Worm (Caenorhabditis elegans) whole organism, late embryonic: ENCODE data around the gene T21B6.3.

Experiments
- C08G9.2 ChIP-seq: sonication (generic microtip); optimal IDR thresholded peaks from 2 replicates; lab custom pipeline; 2016; ENCODE audit warnings: mild to moderate bottlenecking, missing genetic modification characterization, moderate library complexity, missing compliant biosample characterization
- K09A11.1 ChIP-seq: sonication (generic microtip); optimal IDR thresholded peaks from 2 replicates; lab custom pipeline; 2017; ENCODE audit warnings: antibody characterized with exemption, mild to moderate bottlenecking, missing genetic modification characterization, missing compliant biosample characterization; ENCODE audit not compliant: insufficient read depth
- T23F11.4 ChIP-seq: fragments of 200-800 bp; sonication (Bioruptor generic); optimal IDR thresholded peaks from 2 replicates; lab custom pipeline; 2018; ENCODE audit warnings: mild to moderate bottlenecking, missing genetic modification characterization, missing compliant biosample characterization
- ceh-14 ChIP-seq: sonication (generic microtip); optimal IDR thresholded peaks from 2 replicates; lab custom pipeline; 2016; ENCODE audit warnings: missing genotype, missing genetic modification characterization, missing compliant biosample characterization
- ceh-18 ChIP-seq: sonication (generic microtip); optimal IDR thresholded peaks from 2 replicates; lab custom pipeline; 2016; ENCODE audit warnings: missing genetic modification characterization, missing compliant biosample characterization
- ceh-2 ChIP-seq: sonication (generic microtip); optimal IDR thresholded peaks from 2 replicates; lab custom pipeline; 2016; ENCODE audit warnings: missing genotype, missing genetic modification characterization, missing compliant biosample characterization
- ceh-22 ChIP-seq: sonication (generic microtip); optimal IDR thresholded peaks from 2 replicates; lab custom pipeline; 2017; ENCODE audit warnings: missing biosample characterization, missing genetic modification characterization
- ceh-24 ChIP-seq: sonication (generic microtip); optimal IDR thresholded peaks from 2 replicates; lab custom pipeline; 2016; ENCODE audit warnings: mild to moderate bottlenecking, missing genetic modification characterization, missing compliant biosample characterization
- ceh-34 ChIP-seq: sonication (generic microtip); optimal IDR thresholded peaks from 2 replicates; lab custom pipeline; 2016; ENCODE audit warnings: mild to moderate bottlenecking, missing genetic modification characterization, missing compliant biosample characterization
- ceh-45 ChIP-seq: fragments of 200-800 bp; sonication (Bioruptor generic); IDR thresholded peaks from 2 replicates; pipeline ENCODE4 v1.3.6; 2022; ENCODE audit warnings: missing genetic modification reagents, missing genetic modification characterization, missing compliant biosample characterization
- ceh-6 ChIP-seq: fragments of 200-800 bp; sonication (Bioruptor generic); optimal IDR thresholded peaks from 2 replicates; lab custom pipeline; 2018; ENCODE audit warnings: mild to moderate bottlenecking, missing genetic modification characterization, missing compliant biosample characterization
- dve-1 ChIP-seq: sonication (generic microtip); optimal IDR thresholded peaks from 2 replicates; lab custom pipeline; 2017; ENCODE audit warnings: antibody characterized with exemption, mild to moderate bottlenecking, missing genetic modification characterization, missing compliant biosample characterization
- elt-4 ChIP-seq: sonication (generic microtip); optimal IDR thresholded peaks from 2 replicates; lab custom pipeline; 2016; ENCODE audit warnings: missing genetic modification characterization, missing compliant biosample characterization
- ets-4 ChIP-seq: sonication (generic microtip); optimal IDR thresholded peaks from 2 replicates; lab custom pipeline; 2016; ENCODE audit warnings: missing genetic modification characterization, missing compliant biosample characterization
- fax-1 ChIP-seq: sonication (generic microtip); optimal IDR thresholded peaks from 2 replicates; lab custom pipeline; 2016; ENCODE audit warnings: missing genotype, missing genetic modification characterization, missing compliant biosample characterization
- fkh-6 ChIP-seq: sonication (generic microtip); optimal IDR thresholded peaks from 2 replicates; lab custom pipeline; 2016; ENCODE audit warnings: missing genetic modification characterization, missing compliant biosample characterization
- hlh-15 ChIP-seq: sonication (generic microtip); optimal IDR thresholded peaks from 2 replicates; lab custom pipeline; 2016; ENCODE audit warnings: missing genetic modification characterization, missing compliant biosample characterization
- hlh-30 ChIP-seq: sonication (generic microtip); optimal IDR thresholded peaks from 2 replicates; lab custom pipeline; 2017; ENCODE audit warnings: antibody characterized with exemption, missing genetic modification characterization, missing compliant biosample characterization; ENCODE audit not compliant: insufficient read depth
- hlh-6 ChIP-seq: sonication (generic microtip); optimal IDR thresholded peaks from 2 replicates; lab custom pipeline; 2016; ENCODE audit warnings: missing genotype, missing genetic modification characterization, missing compliant biosample characterization
- madf-2 ChIP-seq: sonication (generic microtip); optimal IDR thresholded peaks from 2 replicates; lab custom pipeline; 2017; ENCODE audit warnings: missing genetic modification characterization, missing compliant biosample characterization
- nfya-1 ChIP-seq: sonication (generic microtip); optimal IDR thresholded peaks from 2 replicates; lab custom pipeline; 2017; ENCODE audit warnings: missing genetic modification characterization, mild to moderate bottlenecking, missing compliant biosample characterization, antibody characterized with exemption, moderate library complexity
- odd-2 ChIP-seq: sonication (generic microtip); optimal IDR thresholded peaks from 2 replicates; lab custom pipeline; 2017; ENCODE audit warnings: antibody characterized with exemption, mild to moderate bottlenecking, missing genetic modification characterization, missing compliant biosample characterization
- pag-3 ChIP-seq: sonication (generic microtip); optimal IDR thresholded peaks from 2 replicates; lab custom pipeline; 2016; ENCODE audit warnings: missing compliant biosample characterization, missing genetic modification characterization, borderline replicate concordance
- pax-1 ChIP-seq: fragments of 150-350 bp; optimal IDR thresholded peaks from 2 replicates; lab custom pipeline; 2014; ENCODE audit warnings: missing biosample characterization, missing genetic modification characterization
- pha-2 ChIP-seq: sonication (generic microtip); optimal IDR thresholded peaks from 2 replicates; lab custom pipeline; 2017; ENCODE audit warnings: mild to moderate bottlenecking, missing genetic modification characterization, missing compliant biosample characterization
- pqm-1 ChIP-seq: sonication (generic microtip); optimal IDR thresholded peaks from 2 replicates; lab custom pipeline; 2016; ENCODE audit warnings: missing genetic modification characterization, missing compliant biosample characterization
- pros-1 ChIP-seq: fragments of 150-350 bp; optimal IDR thresholded peaks from 2 replicates; lab custom pipeline; 2014; ENCODE audit warnings: missing biosample characterization, missing genetic modification reagents, missing genetic modification characterization
- ref-2 ChIP-seq: sonication (generic microtip); optimal IDR thresholded peaks from 2 replicates; lab custom pipeline; 2016; ENCODE audit warnings: missing genetic modification characterization, missing compliant biosample characterization
- rnt-1 ChIP-seq: sonication (generic microtip); optimal IDR thresholded peaks from 2 replicates; lab custom pipeline; 2016; ENCODE audit warnings: missing genetic modification characterization, missing compliant biosample characterization
- sdc-2 ChIP-seq: sonication (generic microtip); optimal IDR thresholded peaks from 2 replicates; lab custom pipeline; 2016; ENCODE audit warnings: missing genotype, missing genetic modification characterization, missing compliant biosample characterization
- sox-4 ChIP-seq: sonication (generic microtip); optimal IDR thresholded peaks from 2 replicates; lab custom pipeline; 2017; ENCODE audit warnings: mild to moderate bottlenecking, missing genetic modification characterization, inconsistent platforms, missing compliant biosample characterization
- tbx-2 ChIP-seq: sonication (generic microtip); optimal IDR thresholded peaks from 2 replicates; lab custom pipeline; 2016; ENCODE audit warnings: missing genetic modification characterization, missing compliant biosample characterization
- unc-3 ChIP-seq, 2 experiments: fragments of 200-800 bp in 1 of 2; sonication (Bioruptor generic) in 1 of 2; sonication (generic microtip) in 1 of 2; conservative IDR thresholded peaks in 1 of 2; optimal IDR thresholded peaks in 1 of 2; 2 replicates each; pipeline versions ENCODE4 v1.3.6 to Lab custom; 2016 to 2022; ENCODE audit warnings: missing compliant biosample characterization in 2 of 2, missing genetic modification characterization in 2 of 2, missing genetic modification reagents in 1 of 2
- unc-42 ChIP-seq: sonication (generic microtip); optimal IDR thresholded peaks from 2 replicates; lab custom pipeline; 2016; ENCODE audit warnings: missing genotype, missing genetic modification characterization, missing compliant biosample characterization
- unc-55 ChIP-seq: sonication (generic microtip); optimal IDR thresholded peaks from 2 replicates; lab custom pipeline; 2017; ENCODE audit warnings: missing biosample characterization, missing genetic modification reagents, missing genetic modification characterization
- unc-86 ChIP-seq: sonication (generic microtip); optimal IDR thresholded peaks from 2 replicates; lab custom pipeline; 2016; ENCODE audit warnings: missing genetic modification characterization, missing compliant biosample characterization
- zip-5 ChIP-seq: sonication (generic microtip); optimal IDR thresholded peaks from 2 replicates; lab custom pipeline; 2016; ENCODE audit warnings: missing genetic modification characterization, missing compliant biosample characterization
- ztf-16 ChIP-seq: sonication (generic microtip); optimal IDR thresholded peaks from 2 replicates; lab custom pipeline; 2017; ENCODE audit warnings: missing genetic modification characterization, missing compliant biosample characterization

T21B6.3 gene

DNA sequence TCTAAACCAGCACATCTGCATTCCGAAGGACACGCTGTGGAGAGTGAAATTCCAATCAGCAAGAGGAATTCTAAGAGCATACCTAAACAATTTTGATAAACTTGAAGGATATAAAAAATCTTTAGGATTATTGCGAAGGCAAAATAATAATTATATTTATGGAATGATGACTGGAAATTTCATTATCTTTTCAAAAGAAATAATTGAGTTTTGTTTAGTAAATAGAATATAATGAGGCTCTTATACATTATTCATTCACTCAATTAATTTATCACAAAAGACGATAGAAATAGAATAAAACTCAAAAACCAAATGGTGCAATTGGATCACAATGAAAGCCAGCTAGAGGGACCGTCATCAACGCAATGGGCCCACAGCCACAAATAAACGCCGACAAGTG lies 30.4 kb upstream of the T21B6.3 start, which contains the start of gene pxn-2:
TSS of gene pxn-2 (minus strand) at position 101 of the 400 bp plus-strand sequence.
- TF ChIP-seq ztf-16 (no peak), ets-4 (tag; lab: Kevin White, UChicago) (no peak), pag-3 (tag; lab: Kevin White, UChicago) (no peak), pha-2 (tag; lab: Kevin White, UChicago) (no peak), hlh-30 (tag; lab: Kevin White, UChicago) (no peak), hlh-6 (tag; lab: Kevin White, UChicago) (no peak), zip-5 (tag; lab: Kevin White, UChicago) (no peak), fax-1 (tag; lab: Kevin White, UChicago) (no peak), sdc-2 (tag; lab: Kevin White, UChicago) (no peak), ceh-34 (no peak), tbx-2 (tag; lab: Kevin White, UChicago) (no peak), T23F11.4 (GFP tag; lab: Kevin White, UChicago) (no peak)

ce11 chrX:10976447-10977196 lies 27.9 kb upstream of the T21B6.3 start:
- TF ChIP-seq tbx-2 (tag; lab: Kevin White, UChicago) (no peak), pax-1 (tag; lab: Kevin White, UChicago) (no peak), ref-2 (no peak), rnt-1 (tag; lab: Kevin White, UChicago) (no peak), nfya-1 (tag; lab: Kevin White, UChicago) (no peak), ceh-22 (tag; lab: Kevin White, UChicago) (no peak), ceh-14 (tag; lab: Kevin White, UChicago) (no peak), madf-2 (tag; lab: Kevin White, UChicago) (no peak), hlh-30 (tag; lab: Kevin White, UChicago) (no peak), odd-2 (tag; lab: Kevin White, UChicago) (no peak), unc-3 (GFP tag; conservative IDR thresholded peaks at IDR 0.05; lab: Robert Waterston, UW) (no peak), unc-3 (tag; optimal IDR thresholded peaks at IDR 0.05; lab: Kevin White, UChicago) (no peak)

- TF ChIP-seq hlh-15 (tag; lab: Kevin White, UChicago), result no peak
- no peak for TF ChIP-seq unc-55 (GFP tag; lab: Kevin White, UChicago)
- TF ChIP-seq pros-1, result no peak
- no peak for TF ChIP-seq ceh-2
- TF ChIP-seq C08G9.2 (tag; lab: Kevin White, UChicago), result no peak
- no peak for TF ChIP-seq ceh-34
- TF ChIP-seq ceh-24, result no peak
- no peak for TF ChIP-seq fkh-6 (tag; lab: Kevin White, UChicago)
- TF ChIP-seq unc-86, result no peak
- no peak for TF ChIP-seq ceh-18 (tag; lab: Kevin White, UChicago)
- no peak for TF ChIP-seq ceh-6 (GFP tag; lab: Kevin White, UChicago)
These were observed 22.4 kb upstream of the T21B6.3 start for ce11 chrX:10971118-10971517.

DNA sequence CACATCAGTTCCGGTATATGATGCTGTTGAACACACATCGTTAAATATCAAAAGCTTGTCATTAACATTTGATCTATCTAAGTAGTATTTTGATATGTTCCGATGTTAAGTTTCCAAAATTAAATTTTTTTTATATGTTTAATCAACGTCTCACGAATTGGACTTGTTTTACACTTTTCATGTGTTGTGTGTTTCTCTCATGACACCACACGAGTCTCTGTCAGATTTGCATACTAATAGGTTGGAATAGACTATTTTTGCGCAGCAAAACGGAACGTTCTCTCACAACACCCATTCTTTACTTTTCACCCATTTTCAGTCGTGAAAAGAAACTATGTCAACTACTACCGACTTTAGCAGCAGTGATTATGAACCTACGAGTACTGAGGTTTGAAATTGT lies 21.9 kb upstream of the T21B6.3 start, which contains the start of gene K09C8.8:
TSS of gene K09C8.8 (plus strand) at position 301 of the 400 bp plus-strand sequence.
- TF ChIP-seq elt-4 (tag; lab: Kevin White, UChicago) (no peak), ceh-2 (no peak)
- TF ChIP-seq, all 69 proteins: peak for 0

DNA sequence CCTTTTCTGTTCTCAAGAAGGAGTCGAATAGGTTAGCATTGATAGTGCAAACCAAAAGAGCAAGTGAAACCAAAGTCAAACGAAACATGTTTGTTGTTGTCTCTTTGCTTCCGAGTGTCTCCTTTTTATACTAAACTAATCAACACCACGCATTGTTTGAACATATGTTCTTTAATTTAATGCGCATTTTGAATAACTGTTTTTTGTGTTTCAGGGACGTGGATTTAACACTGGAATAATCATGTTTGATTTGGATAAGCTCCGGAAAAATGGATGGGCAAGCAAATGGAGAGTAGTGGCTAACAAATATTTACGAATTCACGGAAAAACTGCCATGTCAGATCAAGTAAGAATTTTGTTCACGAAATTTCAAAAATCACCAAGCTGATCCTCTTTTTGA lies 18.9 kb upstream of the T21B6.3 start, which contains the start of gene K09C8.9:
TSS of gene K09C8.9 (minus strand) at position 101 of the 400 bp plus-strand sequence.
- no peak for TF ChIP-seq pqm-1
- no peak for TF ChIP-seq ceh-45 (GFP tag; lab: Robert Waterston, UW)
- TF ChIP-seq fkh-6 (tag; lab: Kevin White, UChicago), result no peak
- no peak for TF ChIP-seq zip-5 (tag; lab: Kevin White, UChicago)
- TF ChIP-seq K09A11.1 (tag; lab: Kevin White, UChicago), result no peak
- TF ChIP-seq hlh-30 (tag; lab: Kevin White, UChicago), result no peak
- TF ChIP-seq pax-1 (tag; lab: Kevin White, UChicago), result no peak
- TF ChIP-seq ceh-6 (GFP tag; lab: Kevin White, UChicago), result no peak
- TF ChIP-seq dve-1 (tag; lab: Kevin White, UChicago), result no peak
- TF ChIP-seq sox-4 (tag; lab: Kevin White, UChicago), result no peak
- TF ChIP-seq unc-42 (tag; lab: Kevin White, UChicago), result no peak
- no peak for TF ChIP-seq nfya-1 (tag; lab: Kevin White, UChicago)
